Worm (Caenorhabditis elegans) whole organism, L4/young adult: ENCODE results near the gene F11C7.6.

Experiments used
- W03F9.2 ChIP-seq: fragments of 150-350 bp; optimal IDR thresholded peaks from 2 replicates; lab custom pipeline; 2014; ENCODE audit warnings: missing biosample characterization, missing genetic modification characterization
- dao-5 ChIP-seq: sonication (generic microtip); optimal IDR thresholded peaks from 2 replicates; lab custom pipeline; 2016; ENCODE audit warnings: missing genotype, missing genetic modification characterization, moderate library complexity, missing compliant biosample characterization
- him-1 ChIP-seq: sonication (generic microtip); optimal IDR thresholded peaks from 2 replicates; lab custom pipeline; 2016; ENCODE audit warnings: missing genotype, missing genetic modification reagents, missing genetic modification characterization, missing compliant biosample characterization

DNA sequence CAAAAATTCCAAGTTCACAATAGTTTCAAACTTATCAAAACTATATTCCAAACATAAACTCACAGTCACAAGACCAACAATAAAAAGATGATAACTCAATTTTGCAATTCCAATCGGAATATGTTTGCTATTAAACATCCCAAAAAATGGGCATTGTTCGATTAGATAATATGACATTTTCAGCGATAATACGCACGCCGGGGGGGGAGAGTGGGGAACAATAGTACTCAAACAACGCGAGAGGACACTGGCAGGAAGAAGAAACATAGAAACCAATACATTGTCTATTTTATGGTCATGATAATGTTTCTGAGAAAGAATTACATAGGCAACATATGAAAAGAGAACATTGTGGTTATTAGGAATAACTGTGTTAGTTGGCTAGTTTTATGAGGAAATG is 25.5 kb upstream of the F11C7.6 start:
- no peak for TF ChIP-seq him-1
- TF ChIP-seq dao-5 (tag; lab: Kevin White, UChicago) = no peak
- no peak for TF ChIP-seq W03F9.2
